Worm (Caenorhabditis elegans) whole organism, early embryonic: ENCODE data around the gene acs-19.
A peak's percentile ranks its signal among the peaks of the same experiment; 100 is the strongest.

ENCODE experiments used
- B0310.2 ChIP-seq: sonication (generic microtip); optimal IDR thresholded peaks from 2 replicates; lab custom pipeline; 2016; ENCODE audit warnings: mild to moderate bottlenecking, missing genetic modification characterization, missing compliant biosample characterization
- F13C5.2 ChIP-seq: sonication (generic microtip); optimal IDR thresholded peaks from 2 replicates; lab custom pipeline; 2017; ENCODE audit warnings: mild to moderate bottlenecking, missing genetic modification characterization, inconsistent platforms, missing compliant biosample characterization
- aly-1 ChIP-seq: sonication (generic microtip); optimal IDR thresholded peaks from 2 replicates; lab custom pipeline; 2016; ENCODE audit warnings: missing genetic modification characterization, missing compliant biosample characterization
- ama-1 ChIP-seq: fragments of 150-350 bp; optimal IDR thresholded peaks from 2 replicates; lab custom pipeline; 2014
- ceh-13 ChIP-seq: fragments of 200-800 bp; sonication (Bioruptor generic); optimal IDR thresholded peaks from 2 replicates; lab custom pipeline; 2018; ENCODE audit warnings: mild to moderate bottlenecking, missing genetic modification characterization, missing compliant biosample characterization
- ceh-36 ChIP-seq: sonication (generic microtip); optimal IDR thresholded peaks from 2 replicates; lab custom pipeline; 2016; ENCODE audit warnings: missing genetic modification characterization, inconsistent platforms, missing compliant biosample characterization
- ets-7 ChIP-seq: sonication (generic microtip); optimal IDR thresholded peaks from 2 replicates; lab custom pipeline; 2016; ENCODE audit warnings: missing genotype, missing genetic modification characterization, missing compliant biosample characterization
- flt-1 ChIP-seq: fragments of 200-800 bp; sonication (Bioruptor generic); IDR thresholded peaks from 2 replicates; pipeline ENCODE4 v1.3.6; 2022; ENCODE audit warnings: missing genetic modification characterization, missing compliant biosample characterization
- hmbx-1 ChIP-seq: sonication (generic microtip); optimal IDR thresholded peaks from 2 replicates; lab custom pipeline; 2016; ENCODE audit warnings: mild to moderate bottlenecking, missing genetic modification characterization, missing compliant biosample characterization
- hmg-4 ChIP-seq: fragments of 200-800 bp; sonication (Bioruptor generic); optimal IDR thresholded peaks from 2 replicates; lab custom pipeline; 2018; ENCODE audit warnings: mild to moderate bottlenecking, missing genetic modification characterization, missing compliant biosample characterization
- hnd-1 ChIP-seq: sonication (generic microtip); optimal IDR thresholded peaks from 2 replicates; lab custom pipeline; 2016; ENCODE audit warnings: missing genetic modification characterization, missing compliant biosample characterization
- pes-1 ChIP-seq: fragments of 200-800 bp; sonication (Bioruptor generic); IDR thresholded peaks from 2 replicates; pipeline ENCODE4 v1.3.6; 2022; ENCODE audit warnings: missing genetic modification reagents, missing genetic modification characterization, missing compliant biosample characterization
- scrt-1 ChIP-seq: fragments of 200-800 bp; sonication (Bioruptor generic); IDR thresholded peaks from 2 replicates; pipeline ENCODE4 v1.3.6; 2022; ENCODE audit warnings: missing genetic modification characterization, missing compliant biosample characterization
- sea-1 ChIP-seq: fragments of 200-800 bp; sonication (Bioruptor generic); conservative IDR thresholded peaks from 2 replicates; pipeline ENCODE4 v1.3.6; 2022; ENCODE audit warnings: missing genetic modification characterization, missing compliant biosample characterization
- tbx-11 ChIP-seq: fragments of 200-800 bp; sonication (Bioruptor generic); IDR thresholded peaks from 2 replicates; pipeline ENCODE4 v1.3.6; 2022; ENCODE audit warnings: missing genetic modification characterization, missing compliant biosample characterization
- tbx-37 ChIP-seq: fragments of 200-800 bp; sonication (Bioruptor generic); conservative IDR thresholded peaks from 2 replicates; pipeline ENCODE4 v1.3.6; 2022; ENCODE audit warnings: missing genetic modification reagents, missing genetic modification characterization, missing compliant biosample characterization
- tra-4 ChIP-seq: sonication (generic microtip); optimal IDR thresholded peaks from 2 replicates; lab custom pipeline; 2017; ENCODE audit warnings: missing genetic modification characterization, missing compliant biosample characterization

The acs-19 gene

DNA sequence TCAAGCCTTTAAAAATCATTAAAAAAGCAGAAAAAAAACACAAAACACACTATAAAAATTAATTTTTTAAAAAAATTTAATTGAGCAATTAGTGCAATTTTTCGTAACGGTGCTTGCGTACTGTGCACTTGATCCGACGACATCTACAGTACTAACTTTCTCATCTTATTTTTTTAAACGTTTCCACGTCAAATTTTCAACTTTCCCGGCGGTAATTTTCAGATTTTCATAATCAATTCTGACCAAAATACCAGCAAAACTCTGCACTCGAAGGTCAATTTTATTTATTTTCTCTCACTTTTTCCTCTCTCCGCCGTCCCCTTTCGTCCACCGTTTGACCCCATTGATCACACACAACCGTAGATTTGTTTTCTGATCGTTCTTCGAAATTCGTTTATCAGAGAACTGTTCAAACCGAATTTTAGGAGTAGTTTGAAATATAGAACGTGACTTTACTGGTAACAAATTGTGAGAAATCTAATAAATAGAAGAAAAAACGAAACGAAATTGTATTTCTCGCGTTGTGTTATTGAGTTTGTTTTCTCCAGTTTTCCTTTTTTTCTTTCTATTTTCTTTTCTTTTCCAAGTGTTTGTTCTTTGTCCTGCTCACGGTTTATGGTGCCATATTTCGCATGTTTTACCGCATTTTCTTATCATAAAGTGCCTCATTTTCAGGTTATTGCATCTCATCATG lies at the start of gene acs-19:
TSS of gene acs-19 (plus strand) at position 676 of the 694 bp plus-strand sequence.
- TF ChIP-seq scrt-1 (GFP tag; lab: Robert Waterston, UW) (no peak), B0310.2 (tag; lab: Kevin White, UChicago) (no peak), sea-1 (GFP tag; lab: Robert Waterston, UW) (no peak), ceh-13 (GFP tag; lab: Kevin White, UChicago) (no peak), ets-7 (tag; lab: Kevin White, UChicago) (no peak), hmbx-1 (tag; lab: Kevin White, UChicago) (no peak), tbx-11 (GFP tag; lab: Robert Waterston, UW) (no peak), ceh-36 (tag; lab: Kevin White, UChicago) (no peak), tbx-37 (GFP tag; lab: Robert Waterston, UW) (no peak), tra-4 (tag; lab: Kevin White, UChicago) (no peak), aly-1 (no peak), pes-1 (no peak), F13C5.2 (tag; lab: Kevin White, UChicago) (no peak), flt-1 (GFP tag; lab: Robert Waterston, UW) (no peak)

- TF ChIP-seq ceh-36 (tag; lab: Kevin White, UChicago) (no peak), scrt-1 (GFP tag; lab: Robert Waterston, UW) (no peak), F13C5.2 (tag; lab: Kevin White, UChicago) (no peak)
Observed at ce11 chrIII:3819579-3819978, 44.7 kb upstream of the acs-19 start, which contains the start of gene dpy-27. TSS of gene dpy-27 (minus strand) at chrIII:3819679.

DNA sequence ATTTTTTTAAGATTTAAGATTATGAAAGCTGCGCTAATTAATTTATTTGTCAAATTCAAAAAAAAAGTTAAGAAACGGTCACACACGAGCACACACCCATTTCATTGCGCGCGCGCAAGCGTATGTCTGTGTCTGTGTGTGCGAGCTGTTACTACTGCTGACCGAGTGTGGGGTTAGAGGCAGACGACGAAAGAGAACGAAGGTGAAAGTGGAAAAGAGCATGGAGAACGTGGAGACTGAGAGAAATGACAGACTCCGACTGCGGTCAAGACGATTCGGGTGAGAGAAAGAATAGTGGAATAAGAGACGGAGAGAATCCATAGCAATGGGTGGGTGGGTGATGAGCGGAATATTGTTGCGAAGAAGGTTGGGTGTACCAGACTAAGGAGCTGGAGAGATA lies 44.2 kb upstream of the acs-19 start:
- TF ChIP-seq tbx-11 (GFP tag; lab: Robert Waterston, UW) (no peak), tra-4 (tag; lab: Kevin White, UChicago) (no peak), B0310.2 (tag; lab: Kevin White, UChicago) (no peak), F13C5.2 (tag; lab: Kevin White, UChicago) (peak; percentile 20), hmg-4 (GFP tag; lab: Kevin White, UChicago) (peak; percentile 74), aly-1 (peak; percentile 36), scrt-1 (GFP tag; lab: Robert Waterston, UW) (no peak), ets-7 (tag; lab: Kevin White, UChicago) (no peak), tbx-37 (GFP tag; lab: Robert Waterston, UW) (no peak), pes-1 (no peak), ama-1 (lab: Kevin White, UChicago) (no peak), ceh-36 (tag; lab: Kevin White, UChicago) (no peak), ceh-13 (GFP tag; lab: Kevin White, UChicago) (no peak), hmbx-1 (tag; lab: Kevin White, UChicago) (no peak)

ce11 chrIII:3821969-3822453 lies 42.3 kb upstream of the acs-19 start, which contains the start of gene amx-1:
TSS of gene amx-1 (plus strand) at chrIII:3822403.
- no peak for TF ChIP-seq aly-1
- no peak for TF ChIP-seq hmbx-1 (tag; lab: Kevin White, UChicago)
- TF ChIP-seq ama-1 (lab: Kevin White, UChicago), result no peak
- no peak for TF ChIP-seq sea-1 (GFP tag; lab: Robert Waterston, UW)
- TF ChIP-seq ceh-36 (tag; lab: Kevin White, UChicago), result no peak
- no peak for TF ChIP-seq F13C5.2 (tag; lab: Kevin White, UChicago)
- no peak for TF ChIP-seq hnd-1 (tag; lab: Kevin White, UChicago)
- no peak for TF ChIP-seq pes-1

DNA sequence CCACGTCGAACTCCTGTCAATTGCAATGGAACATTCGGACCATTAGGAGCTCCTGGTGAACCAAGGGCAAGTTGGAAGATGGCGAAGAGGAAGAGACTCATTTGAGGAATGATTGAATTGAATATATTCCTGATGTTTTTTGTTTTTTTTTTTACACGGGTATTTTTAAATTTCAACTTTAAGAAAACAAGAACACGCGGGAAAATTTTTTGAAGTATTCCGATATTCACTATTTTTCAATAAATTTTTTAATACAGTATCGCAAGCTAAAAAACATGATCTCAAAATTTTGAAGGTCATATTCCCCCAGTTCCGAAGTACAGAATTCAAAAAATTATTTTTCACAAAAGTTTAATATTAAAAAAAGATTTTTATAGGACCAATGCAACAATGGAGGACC lies 35.2 kb upstream of the acs-19 start, which contains the start of gene cnnm-5:
TSS of gene cnnm-5 (minus strand) at position 101 of the 400 bp plus-strand sequence.
- no peak for TF ChIP-seq ceh-36 (tag; lab: Kevin White, UChicago)
- no peak for TF ChIP-seq ama-1 (lab: Kevin White, UChicago)
- no peak for TF ChIP-seq aly-1
- TF ChIP-seq flt-1 (GFP tag; lab: Robert Waterston, UW), result no peak
- TF ChIP-seq pes-1, result no peak
- no peak for TF ChIP-seq tra-4 (tag; lab: Kevin White, UChicago)
- TF ChIP-seq sea-1 (GFP tag; lab: Robert Waterston, UW), result no peak
- no peak for TF ChIP-seq hmg-4 (GFP tag; lab: Kevin White, UChicago)
- TF ChIP-seq ceh-13 (GFP tag; lab: Kevin White, UChicago), result no peak
- TF ChIP-seq ets-7 (tag; lab: Kevin White, UChicago), result no peak
- no peak for TF ChIP-seq F13C5.2 (tag; lab: Kevin White, UChicago)
- no peak for TF ChIP-seq scrt-1 (GFP tag; lab: Robert Waterston, UW)
- TF ChIP-seq tbx-37 (GFP tag; lab: Robert Waterston, UW), result no peak
- no peak for TF ChIP-seq tbx-11 (GFP tag; lab: Robert Waterston, UW)
- no peak for TF ChIP-seq hmbx-1 (tag; lab: Kevin White, UChicago)
- TF ChIP-seq B0310.2 (tag; lab: Kevin White, UChicago), result no peak
- TF ChIP-seq hnd-1 (tag; lab: Kevin White, UChicago), result no peak

DNA sequence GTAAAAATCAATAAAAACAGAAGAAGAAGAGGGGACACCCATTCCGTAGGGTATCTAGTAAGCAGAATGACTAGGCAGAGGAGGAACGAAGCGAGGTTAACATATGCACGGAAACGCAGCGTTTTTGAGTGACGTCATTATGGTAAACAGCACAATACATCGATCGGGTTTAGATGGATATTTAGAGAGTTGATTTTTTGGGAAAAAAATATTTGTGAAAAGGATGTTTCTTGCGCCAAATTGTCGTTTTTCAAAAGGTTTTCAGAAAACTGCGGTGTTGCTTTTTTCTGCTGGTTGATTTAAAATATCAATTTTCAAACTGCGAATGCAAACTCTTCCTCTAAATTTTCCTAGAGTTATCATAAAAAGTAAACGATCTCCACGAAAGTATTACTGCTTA lies 32.9 kb upstream of the acs-19 start, which contains the start of gene C36A4.10:
TSS of gene C36A4.10 (minus strand) at position 101 of the 400 bp plus-strand sequence.
- no peak for TF ChIP-seq tra-4 (tag; lab: Kevin White, UChicago)
- TF ChIP-seq ets-7 (tag; lab: Kevin White, UChicago), result no peak
- TF ChIP-seq B0310.2 (tag; lab: Kevin White, UChicago), result no peak
- no peak for TF ChIP-seq tbx-11 (GFP tag; lab: Robert Waterston, UW)
- TF ChIP-seq ceh-13 (GFP tag; lab: Kevin White, UChicago), result no peak
- no peak for TF ChIP-seq hmbx-1 (tag; lab: Kevin White, UChicago)
- TF ChIP-seq hmg-4 (GFP tag; lab: Kevin White, UChicago), result no peak
- TF ChIP-seq sea-1 (GFP tag; lab: Robert Waterston, UW), result no peak

DNA sequence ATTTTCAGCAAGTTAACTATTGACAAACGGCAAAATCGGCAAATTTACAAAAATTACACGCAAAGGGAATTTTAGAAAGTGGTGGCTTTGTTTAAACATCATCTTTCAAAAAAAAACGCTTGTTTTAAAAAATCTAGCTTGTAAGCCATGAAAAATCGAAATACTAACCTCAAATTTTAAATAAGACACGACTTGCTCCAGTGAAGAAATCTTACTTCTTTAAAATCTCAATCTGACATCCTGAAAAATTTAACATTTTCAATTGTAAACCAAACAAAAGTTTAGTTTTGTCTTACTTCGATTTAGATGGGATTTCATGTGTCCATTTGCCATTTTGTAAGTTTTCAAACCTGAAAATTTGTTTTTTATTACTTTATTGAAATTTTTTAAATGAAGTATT lies 32.5 kb upstream of the acs-19 start:
- TF ChIP-seq tra-4 (tag; lab: Kevin White, UChicago) (no peak), hnd-1 (tag; lab: Kevin White, UChicago) (no peak), pes-1 (no peak), ceh-36 (tag; lab: Kevin White, UChicago) (no peak), tbx-11 (GFP tag; lab: Robert Waterston, UW) (no peak), ceh-13 (GFP tag; lab: Kevin White, UChicago) (no peak), hmbx-1 (tag; lab: Kevin White, UChicago) (no peak), B0310.2 (tag; lab: Kevin White, UChicago) (no peak), scrt-1 (GFP tag; lab: Robert Waterston, UW) (no peak), F13C5.2 (tag; lab: Kevin White, UChicago) (no peak), sea-1 (GFP tag; lab: Robert Waterston, UW) (no peak), flt-1 (GFP tag; lab: Robert Waterston, UW) (no peak), ama-1 (lab: Kevin White, UChicago) (no peak), hmg-4 (GFP tag; lab: Kevin White, UChicago) (no peak), tbx-37 (GFP tag; lab: Robert Waterston, UW) (no peak), aly-1 (no peak), ets-7 (tag; lab: Kevin White, UChicago) (no peak)
